Fruit fly (Drosophila melanogaster) whole organism, pupa: ENCODE measurements around the gene stg.

Experiments
- CG12605 ChIP-seq: fragments of 200-800 bp; sonication (Bioruptor generic); IDR thresholded peaks from 2 replicates; pipeline ENCODE4 v1.3.6; 2022; ENCODE audit warnings: missing biosample characterization, missing genetic modification characterization
- CG14655 ChIP-seq: fragments of 200-800 bp; sonication (Bioruptor generic); optimal IDR thresholded peaks from 3 replicates; lab custom pipeline; 2017; ENCODE audit warnings: mild to moderate bottlenecking, missing biosample characterization, missing genetic modification reagents, missing genetic modification characterization
- CG15710 ChIP-seq: fragments of 200-800 bp; sonication (Bioruptor generic); optimal IDR thresholded peaks from 2 replicates; lab custom pipeline; 2018; ENCODE audit warnings: missing biosample characterization, mild to moderate bottlenecking, missing genetic modification characterization, moderate library complexity
- CG17806 ChIP-seq: fragments of 200-800 bp; sonication (Bioruptor generic); optimal IDR thresholded peaks from 2 replicates; lab custom pipeline; 2018; ENCODE audit warnings: missing biosample characterization, mild to moderate bottlenecking, missing genetic modification characterization, moderate library complexity
- CG32121 ChIP-seq: fragments of 200-800 bp; sonication (Bioruptor generic); IDR thresholded peaks from 2 replicates; pipeline ENCODE4 v1.3.6; 2022; ENCODE audit warnings: missing biosample characterization, missing genetic modification characterization
- CG9948 ChIP-seq: fragments of 200-800 bp; sonication (Bioruptor generic); optimal IDR thresholded peaks from 2 replicates; lab custom pipeline; 2018; ENCODE audit warnings: missing biosample characterization, mild to moderate bottlenecking, missing genetic modification characterization, moderate library complexity
- EcR ChIP-seq: fragments of 200-800 bp; sonication (Bioruptor generic); optimal IDR thresholded peaks from 3 replicates; lab custom pipeline; 2019; ENCODE audit warnings: missing biosample characterization, missing genetic modification characterization, mild to moderate bottlenecking, moderate library complexity, missing genetic modification reagents
- Ets98B ChIP-seq: fragments of 200-800 bp; sonication (Bioruptor generic); IDR thresholded peaks from 2 replicates; pipeline ENCODE4 v1.3.6; 2022; ENCODE audit warnings: missing biosample characterization, missing genetic modification characterization
- Snoo ChIP-seq: fragments of 200-800 bp; sonication (Bioruptor generic); optimal IDR thresholded peaks from 3 replicates; lab custom pipeline; 2017; ENCODE audit warnings: missing biosample characterization, mild to moderate bottlenecking, missing genetic modification characterization, inconsistent platforms
- fd96Ca ChIP-seq: fragments of 200-800 bp; sonication (Bioruptor generic); IDR thresholded peaks from 3 replicates; pipeline ENCODE4 v1.3.6; 2022; ENCODE audit warnings: missing biosample characterization, missing genetic modification characterization
- gl ChIP-seq: fragments of 200-800 bp; sonication (Bioruptor generic); optimal IDR thresholded peaks from 2 replicates; lab custom pipeline; 2018; ENCODE audit warnings: missing biosample characterization, mild to moderate bottlenecking, missing genetic modification characterization
- rn ChIP-seq: fragments of 200-800 bp; sonication (Bioruptor generic); IDR thresholded peaks from 2 replicates; pipeline ENCODE4 v1.3.6; 2022; ENCODE audit warnings: missing biosample characterization, missing genetic modification characterization

DNA sequence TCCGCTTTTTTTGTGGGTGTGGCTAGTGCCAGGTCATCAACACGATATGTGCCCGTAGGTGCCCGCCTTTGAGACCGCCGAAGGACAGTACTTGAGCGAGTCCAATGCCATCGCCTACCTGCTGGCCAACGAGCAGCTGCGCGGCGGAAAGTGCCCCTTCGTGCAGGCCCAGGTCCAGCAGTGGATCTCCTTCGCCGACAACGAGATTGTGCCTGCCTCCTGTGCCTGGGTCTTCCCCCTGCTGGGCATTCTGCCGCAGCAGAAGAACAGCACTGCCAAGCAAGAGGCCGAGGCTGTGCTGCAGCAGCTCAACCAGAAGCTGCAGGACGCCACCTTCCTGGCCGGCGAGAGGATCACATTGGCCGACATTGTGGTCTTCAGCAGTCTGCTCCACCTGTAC lies 35.0 kb downstream of the stg start:
- TF ChIP-seq CG32121 (GFP tag; lab: Robert Waterston, UW) (no peak), fd96Ca (no peak), Ets98B (GFP tag; lab: Robert Waterston, UW) (no peak), CG14655 (GFP tag; lab: Kevin White, UChicago) (no peak), CG9948 (tag; lab: Kevin White, UChicago) (no peak), Snoo (tag; lab: Kevin White, UChicago) (no peak), CG17806 (tag; lab: Kevin White, UChicago) (no peak), EcR (GFP tag; lab: Kevin White, UChicago) (no peak), gl (no peak), CG12605 (GFP tag; lab: Robert Waterston, UW) (no peak), rn (GFP tag; lab: Robert Waterston, UW) (no peak), CG15710 (tag; lab: Kevin White, UChicago) (no peak)
